Worm (Caenorhabditis elegans): ENCODE data around the gene nhr-193.

Gene nhr-193

DNA sequence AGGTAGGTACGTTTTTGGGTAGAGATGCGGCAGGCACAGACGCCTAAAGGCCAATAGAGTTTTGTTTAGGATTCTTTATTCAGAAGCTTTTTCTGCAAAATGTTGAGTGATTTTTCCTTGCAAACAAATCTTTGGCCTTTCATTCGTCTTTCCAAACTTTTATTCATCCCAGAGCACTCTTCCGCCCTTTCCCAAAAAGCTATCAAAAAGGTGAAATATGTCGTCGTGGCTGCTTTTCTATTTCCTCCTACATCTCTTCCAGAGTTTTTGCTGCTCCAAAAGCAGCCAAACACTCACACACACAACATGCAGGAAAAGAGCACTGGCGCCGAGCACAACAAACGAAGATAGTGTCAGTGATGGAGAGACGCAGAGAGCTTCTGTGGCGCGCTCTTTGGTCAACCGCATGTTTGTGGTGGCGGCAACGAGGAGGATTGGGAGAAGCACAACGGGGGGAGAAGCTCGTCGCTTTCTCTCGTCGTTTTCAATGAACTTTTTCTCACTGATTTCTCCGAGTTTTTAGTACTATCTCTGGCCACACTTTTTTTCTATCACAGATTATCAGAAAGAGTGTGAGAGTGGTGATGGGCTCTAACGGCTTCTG lies 8.8 kb downstream of the nhr-193 start (continued):
- TF ChIP-seq Y5F2A.4 (GFP tag; optimal IDR thresholded peaks at IDR 0.05) (no peak), lin-1 (GFP tag; IDR thresholded peaks at IDR 0.05) (no peak), zfp-2 (tag; optimal IDR thresholded peaks at IDR 0.05) (no peak), dmd-9 (GFP tag; IDR thresholded peaks at IDR 0.05) (no peak), unc-39 (tag; optimal IDR thresholded peaks at IDR 0.05) (no peak), egl-27 (tag; optimal IDR thresholded peaks at IDR 0.05) (no peak), mes-2 (tag; optimal IDR thresholded peaks at IDR 0.05; ENCODE audit: poor library complexity, severe bottlenecking) (peak; percentile 32), ceh-32 (tag; optimal IDR thresholded peaks at IDR 0.05; ENCODE audit: poor library complexity) (no peak), lin-29 (GFP tag; IDR thresholded peaks at IDR 0.05) (no peak), mxl-2 (GFP tag; conservative IDR thresholded peaks at IDR 0.05) (no peak), duxl-1 (tag; optimal IDR thresholded peaks at IDR 0.05; ENCODE audit: poor library complexity) (no peak), lsy-2 (tag; optimal IDR thresholded peaks at IDR 0.05) (peak in 1 of 2 experiments; percentile 35), ces-1 (GFP tag; optimal IDR thresholded peaks at IDR 0.05) (no peak), vab-7 (GFP tag; IDR thresholded peaks at IDR 0.05) (no peak), spr-1 (tag; optimal IDR thresholded peaks at IDR 0.05) (no peak), madf-9 (GFP tag; conservative IDR thresholded peaks at IDR 0.05) (no peak), skn-1 (tag; optimal IDR thresholded peaks at IDR 0.05) (no peak), ZK546.5 (tag; optimal IDR thresholded peaks at IDR 0.05) (no peak), fkh-10 (GFP tag; optimal IDR thresholded peaks at IDR 0.05) (peak; percentile 62), mdt-29 (GFP tag; IDR thresholded peaks at IDR 0.05) (no peak), hlh-11 (tag; optimal IDR thresholded peaks at IDR 0.05) (peak; percentile 87), Y48G9A.11 (GFP tag; IDR thresholded peaks at IDR 0.05) (no peak), aly-2 (tag; optimal IDR thresholded peaks at IDR 0.05) (no peak), nhr-77 (tag; optimal IDR thresholded peaks at IDR 0.05) (peak; percentile 23), R02D3.7 (tag; optimal IDR thresholded peaks at IDR 0.05) (no peak), saeg-2 (GFP tag; IDR thresholded peaks at IDR 0.05) (no peak), F37D6.2 (tag; optimal IDR thresholded peaks at IDR 0.05) (no peak), unc-62 (GFP tag; optimal IDR thresholded peaks at IDR 0.05 in 1 of 2) (peak in 1 of 2 experiments; percentile 99), unc-62 (tag; optimal IDR thresholded peaks at IDR 0.05) (no peak), tag-97 (GFP tag; IDR thresholded peaks at IDR 0.05) (no peak), nhr-25 (tag; optimal IDR thresholded peaks at IDR 0.05; ENCODE audit: borderline replicate concordance, insufficient read depth) (no peak), mep-1 (tag; optimal IDR thresholded peaks at IDR 0.05) (peak; percentile 45), nhr-102 (tag; optimal IDR thresholded peaks at IDR 0.05) (peak; percentile 5), php-3 (GFP tag; IDR thresholded peaks at IDR 0.05) (no peak), nhr-237 (tag; optimal IDR thresholded peaks at IDR 0.05) (no peak), daf-8 (GFP tag; IDR thresholded peaks at IDR 0.05) (no peak), ceh-20 (GFP tag; IDR thresholded peaks at IDR 0.05) (peak; percentile 33; the same call in 1 of the 2 replicates), dmd-8 (GFP tag; IDR thresholded peaks at IDR 0.05) (no peak), lin-13 (GFP tag; optimal IDR thresholded peaks at IDR 0.05) (peak; percentile 14), unc-130 (GFP tag; optimal IDR thresholded peaks at IDR 0.05) (no peak), hif-1 (tag; optimal IDR thresholded peaks at IDR 0.05) (peak in 1 of 2 experiments; percentile 39), attf-4 (tag; optimal IDR thresholded peaks at IDR 0.05) (no peak), lim-7 (GFP tag; IDR thresholded peaks at IDR 0.05) (no peak), egl-43 (GFP tag; IDR thresholded peaks at IDR 0.05) (no peak), ZK337.2 (GFP tag; IDR thresholded peaks at IDR 0.05) (no peak), dmd-6 (GFP tag; IDR thresholded peaks at IDR 0.05) (peak; percentile 78), F10B5.3 (tag; optimal IDR thresholded peaks at IDR 0.05) (no peak), ztf-11 (tag; optimal IDR thresholded peaks at IDR 0.05) (no peak), mxl-3 (GFP tag; optimal IDR thresholded peaks at IDR 0.05) (peak; percentile 84), pha-4 (GFP tag; IDR thresholded peaks at IDR 0.05) (no peak; the same call in 1 of the 2 replicates), pha-4 (tag; optimal IDR thresholded peaks at IDR 0.05) (no peak)

All from whole organism, L4 larva.